Fruit fly (Drosophila melanogaster): ENCODE results near the gene CG31955.

CG31955 gene

dm6 chr2L:3668451-3668850 is 44.5 kb downstream of the CG31955 start, which contains the start of gene Sfp24Ba:
Gene Sfp24Ba (minus strand): TSS chr2L:3668551.
- TF ChIP-seq dl (GFP tag; optimal IDR thresholded peaks at IDR 0.05; ENCODE audit: insufficient read depth in 1 of 2, partially characterized antibody in 2 of 2) (no peak), Abd-B (GFP tag; optimal IDR thresholded peaks at IDR 0.05) (no peak), GATAd (GFP tag; optimal IDR thresholded peaks at IDR 0.05) (no peak), Mio (GFP tag; optimal IDR thresholded peaks at IDR 0.05) (no peak), Hr78 (GFP tag; optimal IDR thresholded peaks at IDR 0.05) (no peak), tai (GFP tag; optimal IDR thresholded peaks at IDR 0.05) (no peak), Rel (GFP tag; optimal IDR thresholded peaks at IDR 0.05) (no peak), Rel (tag; optimal IDR thresholded peaks at IDR 0.05) (no peak)

dm6 chr2L:3662307-3662795 is 50.6 kb downstream of the CG31955 start, which contains the start of gene Drgx:
Gene Drgx (plus strand): TSS chr2L:3662745.
- TF ChIP-seq Abd-B (GFP tag; optimal IDR thresholded peaks at IDR 0.05) (no peak), Vsx2 (GFP tag; optimal IDR thresholded peaks at IDR 0.05; ENCODE audit: partially characterized antibody) (peak; percentile 54), Dif (GFP tag; optimal IDR thresholded peaks at IDR 0.05; ENCODE audit: partially characterized antibody) (peak; percentile 42), rgr (GFP tag; optimal IDR thresholded peaks at IDR 0.05) (no peak), dl (GFP tag; optimal IDR thresholded peaks at IDR 0.05; ENCODE audit: insufficient read depth in 1 of 2, partially characterized antibody in 2 of 2) (peak in 1 of 2 experiments; percentile 29), Myc (optimal IDR thresholded peaks at IDR 0.05) (no peak), psq (GFP tag; optimal IDR thresholded peaks at IDR 0.05) (no peak), br (GFP tag; optimal IDR thresholded peaks at IDR 0.05) (no peak), CG9705 (GFP tag; optimal IDR thresholded peaks at IDR 0.05) (no peak)
